Fruit fly (Drosophila melanogaster) whole organism, embryonic: ENCODE results near the gene BTBD9.

ENCODE experiments used
- NK7.1 ChIP-seq: fragments of 200-800 bp; sonication (Bioruptor generic); optimal IDR thresholded peaks from 3 replicates; lab custom pipeline; 2016; ENCODE audit warnings: missing biosample characterization, missing genetic modification characterization
- lilli ChIP-seq: fragments of 200-800 bp; sonication (Bioruptor generic); optimal IDR thresholded peaks from 3 replicates; lab custom pipeline; 2016; ENCODE audit warnings: missing biosample characterization, missing genetic modification characterization

DNA sequence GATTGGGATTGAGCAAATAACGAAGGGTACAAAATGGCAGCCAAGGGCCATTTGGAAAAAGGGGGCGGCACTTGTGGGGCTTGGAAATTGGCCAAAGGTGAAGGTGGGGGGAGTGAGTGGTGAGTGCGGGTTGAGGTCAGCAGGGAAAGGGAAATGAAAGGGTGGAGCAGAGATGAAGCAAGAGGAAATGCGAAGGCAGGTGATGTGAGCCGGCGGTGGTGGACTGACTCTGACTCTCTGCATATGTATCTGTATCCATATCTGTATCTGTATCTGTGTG, 30.2 kb upstream of the BTBD9 start:
- TF ChIP-seq NK7.1 (GFP tag; lab: Kevin White, UChicago) (no peak), lilli (no peak)
